Worm (Caenorhabditis elegans) whole organism, mixed stage, embryonic: ENCODE data around the gene ttr-8.

Source experiments
- blmp-1 ChIP-seq: fragments of 150-350 bp; optimal IDR thresholded peaks from 2 replicates; lab custom pipeline; 2014; ENCODE audit warnings: missing biosample characterization, missing genetic modification characterization
- elt-1 ChIP-seq: sonication (generic microtip); optimal IDR thresholded peaks from 2 replicates; lab custom pipeline; 2017; ENCODE audit warnings: missing genetic modification characterization, mild to moderate bottlenecking, missing compliant biosample characterization, antibody characterized with exemption, moderate library complexity, borderline replicate concordance; ENCODE audit not compliant: insufficient read depth
- lin-13 ChIP-seq: fragments of 150-350 bp; optimal IDR thresholded peaks from 2 replicates; lab custom pipeline; 2014; ENCODE audit warnings: missing biosample characterization, missing genetic modification characterization
- nhr-12 ChIP-seq: fragments of 150-350 bp; optimal IDR thresholded peaks from 2 replicates; lab custom pipeline; 2014; ENCODE audit warnings: missing biosample characterization, missing genetic modification characterization
- nhr-28 ChIP-seq: fragments of 150-350 bp; optimal IDR thresholded peaks from 2 replicates; lab custom pipeline; 2014; ENCODE audit warnings: missing biosample characterization, missing genetic modification characterization
- nhr-76 ChIP-seq: sonication (generic microtip); optimal IDR thresholded peaks from 2 replicates; lab custom pipeline; 2017; ENCODE audit warnings: missing biosample characterization, missing genetic modification characterization
- pha-4 ChIP-seq: fragments of 150-350 bp; optimal IDR thresholded peaks from 2 replicates; lab custom pipeline; 2018; ENCODE audit warnings: missing biosample characterization, missing genetic modification reagents, missing genetic modification characterization
- sptf-1 ChIP-seq: sonication (generic microtip); optimal IDR thresholded peaks from 2 replicates; lab custom pipeline; 2017; ENCODE audit warnings: mild to moderate bottlenecking, missing genetic modification characterization, moderate library complexity, missing compliant biosample characterization
- zip-8 ChIP-seq: fragments of 150-350 bp; optimal IDR thresholded peaks from 2 replicates; lab custom pipeline; 2014; ENCODE audit warnings: missing biosample characterization, missing genetic modification characterization

DNA sequence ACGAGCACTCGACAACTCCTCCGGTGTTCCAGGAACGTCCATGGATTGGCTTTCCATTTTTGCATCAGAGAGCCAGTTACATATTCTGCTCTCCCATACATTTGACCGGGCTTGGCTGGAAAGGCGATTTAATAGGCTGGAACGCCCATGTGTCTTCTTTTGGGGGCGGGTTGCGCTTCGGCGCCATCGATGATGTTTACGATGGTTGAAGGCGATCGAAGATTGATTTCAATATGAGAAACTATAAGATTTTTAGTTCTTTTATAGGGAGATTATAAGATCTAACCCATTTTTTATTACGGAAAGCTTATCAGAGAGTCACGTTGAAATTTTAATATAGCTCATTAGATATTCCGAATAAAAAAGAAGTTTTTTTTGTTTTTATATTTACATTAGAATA is 44.0 kb upstream of the ttr-8 start, which contains the start of gene nsph-4.3:
- TF ChIP-seq pha-4 (tag; lab: Kevin White, UChicago), result no peak
- TF ChIP-seq sptf-1 (tag; lab: Kevin White, UChicago), result no peak
- no peak for TF ChIP-seq nhr-76 (tag; lab: Kevin White, UChicago)
- TF ChIP-seq nhr-12, result no peak
- no peak for TF ChIP-seq elt-1 (tag; lab: Kevin White, UChicago)
- no peak for TF ChIP-seq zip-8 (tag; lab: Kevin White, UChicago)
- no peak for TF ChIP-seq lin-13 (tag; lab: Kevin White, UChicago)
- TF ChIP-seq nhr-28, result no peak
- TF ChIP-seq blmp-1 (tag; lab: Kevin White, UChicago), result no peak
